Fruit fly (Drosophila melanogaster): Measurements from ENCODE around the gene cactin.

Gene cactin

dm6 chrX:20385865-20386264, 38.0 kb upstream of the cactin start:
- no peak for TF ChIP-seq CG32264 (GFP tag; optimal IDR thresholded peaks at IDR 0.05)
- no peak for TF ChIP-seq GATAd (GFP tag; optimal IDR thresholded peaks at IDR 0.05)
- TF ChIP-seq pan (optimal IDR thresholded peaks at IDR 0.05), result no peak
- TF ChIP-seq ey (GFP tag; optimal IDR thresholded peaks at IDR 0.05), result no peak
- no peak for TF ChIP-seq Myc (optimal IDR thresholded peaks at IDR 0.05)
- TF ChIP-seq Dfd (GFP tag; optimal IDR thresholded peaks at IDR 0.05), result no peak
- TF ChIP-seq woc (GFP tag; optimal IDR thresholded peaks at IDR 0.05), result no peak
- TF ChIP-seq CG9705 (GFP tag; optimal IDR thresholded peaks at IDR 0.05), result no peak
- TF ChIP-seq Hr78 (GFP tag; optimal IDR thresholded peaks at IDR 0.05), result no peak
- TF ChIP-seq brk (GFP tag; optimal IDR thresholded peaks at IDR 0.05), result no peak
- TF ChIP-seq CrebA (GFP tag; optimal IDR thresholded peaks at IDR 0.05; ENCODE audit: borderline replicate concordance), result no peak
- no peak for TF ChIP-seq tai (GFP tag; optimal IDR thresholded peaks at IDR 0.05)
- TF ChIP-seq psq (GFP tag; optimal IDR thresholded peaks at IDR 0.05), result no peak
- TF ChIP-seq Hnf4 (GFP tag; optimal IDR thresholded peaks at IDR 0.05), result no peak
- no peak for TF ChIP-seq Sp1 (GFP tag; optimal IDR thresholded peaks at IDR 0.05)
- TF ChIP-seq jim (GFP tag; optimal IDR thresholded peaks at IDR 0.05), result no peak
- TF ChIP-seq dl (GFP tag; optimal IDR thresholded peaks at IDR 0.05; ENCODE audit: insufficient read depth in 1 of 2, partially characterized antibody in 2 of 2), result no peak
- no peak for TF ChIP-seq OdsH (GFP tag; optimal IDR thresholded peaks at IDR 0.05)

- TF ChIP-seq fru (GFP tag; optimal IDR thresholded peaks at IDR 0.05) (no peak), brk (GFP tag; optimal IDR thresholded peaks at IDR 0.05) (no peak), rgr (GFP tag; optimal IDR thresholded peaks at IDR 0.05) (no peak), sage (GFP tag; optimal IDR thresholded peaks at IDR 0.05) (no peak), Sp1 (GFP tag; optimal IDR thresholded peaks at IDR 0.05) (no peak), Dif (GFP tag; optimal IDR thresholded peaks at IDR 0.05; ENCODE audit: partially characterized antibody) (no peak), usp (GFP tag; optimal IDR thresholded peaks at IDR 0.05) (no peak), Dfd (GFP tag; optimal IDR thresholded peaks at IDR 0.05) (no peak), woc (GFP tag; optimal IDR thresholded peaks at IDR 0.05) (no peak), Abd-B (GFP tag; optimal IDR thresholded peaks at IDR 0.05) (no peak), jim (GFP tag; optimal IDR thresholded peaks at IDR 0.05) (no peak), Vsx2 (GFP tag; optimal IDR thresholded peaks at IDR 0.05; ENCODE audit: partially characterized antibody) (no peak), Mio (GFP tag; optimal IDR thresholded peaks at IDR 0.05) (no peak), CG9705 (GFP tag; optimal IDR thresholded peaks at IDR 0.05) (no peak)
Observed at dm6 chrX:20389633-20390032, 34.2 kb upstream of the cactin start.

- TF ChIP-seq rgr (GFP tag; optimal IDR thresholded peaks at IDR 0.05) (no peak), h (GFP tag; optimal IDR thresholded peaks at IDR 0.05) (no peak), dmrt93B (GFP tag; optimal IDR thresholded peaks at IDR 0.05) (no peak), pan (optimal IDR thresholded peaks at IDR 0.05) (no peak), ey (GFP tag; optimal IDR thresholded peaks at IDR 0.05) (no peak), Rel (GFP tag; optimal IDR thresholded peaks at IDR 0.05) (no peak), Rel (tag; optimal IDR thresholded peaks at IDR 0.05) (no peak)
Observed at dm6 chrX:20390706-20391105, 33.2 kb upstream of the cactin start, which contains the start of gene jb. jb (minus strand) TSS chrX:20390806.

dm6 chrX:20391230-20391629, 32.6 kb upstream of the cactin start:
- TF ChIP-seq pan (optimal IDR thresholded peaks at IDR 0.05) (no peak), Myc (optimal IDR thresholded peaks at IDR 0.05) (peak; percentile 37)

dm6 chrX:20393580-20393979, 30.3 kb upstream of the cactin start, which contains the start of gene Syx16:
Syx16 (minus strand) TSS chrX:20393751.
- TF ChIP-seq Hr78 (GFP tag; optimal IDR thresholded peaks at IDR 0.05) (no peak), CG9705 (GFP tag; optimal IDR thresholded peaks at IDR 0.05) (no peak), N (GFP tag; optimal IDR thresholded peaks at IDR 0.05) (no peak), HLH106 (tag; optimal IDR thresholded peaks at IDR 0.05) (no peak), Jra (GFP tag; optimal IDR thresholded peaks at IDR 0.05) (no peak), Myc (optimal IDR thresholded peaks at IDR 0.05) (no peak), CrebA (GFP tag; optimal IDR thresholded peaks at IDR 0.05; ENCODE audit: borderline replicate concordance) (no peak), usp (GFP tag; optimal IDR thresholded peaks at IDR 0.05) (no peak), Vsx2 (GFP tag; optimal IDR thresholded peaks at IDR 0.05; ENCODE audit: partially characterized antibody) (no peak), Hnf4 (GFP tag; optimal IDR thresholded peaks at IDR 0.05) (no peak), fru (GFP tag; optimal IDR thresholded peaks at IDR 0.05) (no peak), foxo (GFP tag; optimal IDR thresholded peaks at IDR 0.05) (no peak), Sp1 (GFP tag; optimal IDR thresholded peaks at IDR 0.05) (no peak), Mio (GFP tag; optimal IDR thresholded peaks at IDR 0.05) (no peak), GATAd (GFP tag; optimal IDR thresholded peaks at IDR 0.05) (no peak), dl (GFP tag; optimal IDR thresholded peaks at IDR 0.05; ENCODE audit: insufficient read depth in 1 of 2, partially characterized antibody in 2 of 2) (no peak), pan (optimal IDR thresholded peaks at IDR 0.05) (no peak), Hr83 (GFP tag; optimal IDR thresholded peaks at IDR 0.05; ENCODE audit: poor library complexity, severe bottlenecking) (no peak), br (GFP tag; optimal IDR thresholded peaks at IDR 0.05) (no peak)
